Fruit fly (Drosophila melanogaster) Kc167 (cell line): ENCODE results near the gene CG42397.

ENCODE experiments used
- Myc ChIP-seq: fragments of >200 bp; optimal IDR thresholded peaks from 2 replicates; lab custom pipeline; 2017; ENCODE audit warnings: missing external identifiers
- h ChIP-seq: fragments of >200 bp; optimal IDR thresholded peaks from 3 replicates; lab custom pipeline; 2018; ENCODE audit warnings: missing external identifiers
- insv ChIP-seq: fragments of >200 bp; optimal IDR thresholded peaks from 3 replicates; lab custom pipeline; 2018; ENCODE audit warnings: missing external identifiers
- ttk ChIP-seq: sonication (Bioruptor generic); optimal IDR thresholded peaks from 2 replicates; lab custom pipeline; 2017; ENCODE audit warnings: missing external identifiers

DNA sequence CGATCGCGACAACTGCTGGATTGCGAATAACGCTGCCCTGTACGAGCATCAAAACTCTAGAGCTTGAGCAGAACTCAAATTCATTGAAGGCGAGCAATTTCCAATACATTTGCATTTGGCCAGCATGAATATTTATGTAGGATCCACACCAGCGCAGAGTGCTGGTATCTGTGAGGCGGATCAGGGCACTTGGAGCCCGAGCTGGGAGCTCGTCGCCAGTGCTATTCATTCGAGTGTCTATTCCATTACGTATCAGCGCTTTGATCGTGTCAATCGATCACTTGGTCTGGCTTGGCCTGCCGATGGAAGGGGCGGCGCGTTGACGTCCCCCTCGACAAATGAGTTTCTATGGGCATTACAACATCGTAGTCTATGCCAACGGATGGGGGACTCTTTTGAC lies 7.5 kb downstream of the CG42397 start, which contains the start of gene prc:
- no peak for TF ChIP-seq Myc (lab: Kevin White, UChicago)
- no peak for TF ChIP-seq ttk
- TF ChIP-seq insv (lab: Kevin White, UChicago): no peak
- no peak for TF ChIP-seq h
